Worm (Caenorhabditis elegans): ENCODE measurements around the gene F20B6.4.

The F20B6.4 gene

ce11 chrX:4190537-4191144 lies 5.7 kb downstream of the F20B6.4 start, which contains the start of gene vha-12 (continued):
- TF ChIP-seq elt-3 (tag; optimal IDR thresholded peaks at IDR 0.05) = no peak
- no peak for TF ChIP-seq nhr-23 (tag; optimal IDR thresholded peaks at IDR 0.05)
- peak; percentile 64 for TF ChIP-seq ama-1 (optimal IDR thresholded peaks at IDR 0.05)
- peak; percentile 91 for TF ChIP-seq nhr-25 (tag; optimal IDR thresholded peaks at IDR 0.05)
- TF ChIP-seq mbf-1 (tag; optimal IDR thresholded peaks at IDR 0.05) = no peak
- peak; percentile 87 for TF ChIP-seq sem-4 (tag; optimal IDR thresholded peaks at IDR 0.05)
- TF ChIP-seq lin-39 (tag; optimal IDR thresholded peaks at IDR 0.05) = no peak
- no peak for TF ChIP-seq dmd-4 (tag; optimal IDR thresholded peaks at IDR 0.05)
- TF ChIP-seq mab-5 (tag; optimal IDR thresholded peaks at IDR 0.05) = peak; percentile 78
- no peak for TF ChIP-seq Y55F3AM.14 (GFP tag; optimal IDR thresholded peaks at IDR 0.05)
- TF ChIP-seq nhr-21 (tag; optimal IDR thresholded peaks at IDR 0.05) = peak; percentile 91
- peak; percentile 93 for TF ChIP-seq unc-55 (GFP tag; optimal IDR thresholded peaks at IDR 0.05)
- TF ChIP-seq nhr-129 (tag; optimal IDR thresholded peaks at IDR 0.05) = peak; percentile 91
- no peak for TF ChIP-seq alr-1 (tag; optimal IDR thresholded peaks at IDR 0.05)
- TF ChIP-seq F13H6.1 (tag; optimal IDR thresholded peaks at IDR 0.05) = peak; percentile 94
- TF ChIP-seq nhr-6 (tag; optimal IDR thresholded peaks at IDR 0.05) = peak; percentile 71
- TF ChIP-seq sma-3 (GFP tag; optimal IDR thresholded peaks at IDR 0.05) = peak; percentile 96

- TF ChIP-seq egl-27 (tag; optimal IDR thresholded peaks at IDR 0.05) (no peak), lin-13 (GFP tag; optimal IDR thresholded peaks at IDR 0.05) (no peak), sma-9 (GFP tag; optimal IDR thresholded peaks at IDR 0.05) (no peak), sma-9 (tag; optimal IDR thresholded peaks at IDR 0.05) (no peak), ceh-16 (tag; optimal IDR thresholded peaks at IDR 0.05) (no peak), lin-11 (tag; optimal IDR thresholded peaks at IDR 0.05) (no peak), blmp-1 (tag; optimal IDR thresholded peaks at IDR 0.05; ENCODE audit: insufficient read depth) (no peak), nhr-12 (tag; optimal IDR thresholded peaks at IDR 0.05) (no peak), skn-1 (tag; optimal IDR thresholded peaks at IDR 0.05) (no peak), elt-3 (tag; optimal IDR thresholded peaks at IDR 0.05) (no peak), ZK546.5 (tag; optimal IDR thresholded peaks at IDR 0.05) (no peak)
These were observed 9.7 kb downstream of the F20B6.4 start, which contains the start of gene mrp-6 for ce11 chrX:4186656-4187055. Gene mrp-6 (minus strand): TSS chrX:4186756.

DNA sequence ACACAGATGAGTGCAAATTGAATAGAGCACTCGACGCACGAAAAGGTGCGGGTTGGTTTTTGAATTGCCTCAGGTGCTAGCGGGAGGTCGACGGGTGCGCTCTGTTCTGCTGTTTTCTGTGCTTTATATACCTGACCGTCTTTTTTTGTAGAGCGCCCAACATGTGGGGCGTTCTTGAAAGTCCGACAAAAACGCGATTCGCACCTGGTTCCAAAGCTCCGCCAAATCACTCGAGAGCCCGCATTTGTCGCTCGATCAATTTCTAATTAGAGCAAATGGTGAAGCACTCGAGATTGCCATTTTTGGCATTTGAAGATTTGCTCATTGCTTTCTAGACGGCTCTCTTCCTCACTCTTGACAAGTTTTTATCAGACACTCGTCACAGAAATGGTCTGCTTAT lies 18.9 kb downstream of the F20B6.4 start, which contains the start of gene ZK470.6:
TSS of gene ZK470.6 (minus strand) at position 101 of the 400 bp plus-strand sequence.
- TF ChIP-seq snpc-4 (tag; optimal IDR thresholded peaks at IDR 0.05) = no peak
- TF ChIP-seq R02D3.7 (tag; optimal IDR thresholded peaks at IDR 0.05) = no peak
- no peak for TF ChIP-seq mab-5 (tag; optimal IDR thresholded peaks at IDR 0.05)
- no peak for TF ChIP-seq lin-39 (tag; optimal IDR thresholded peaks at IDR 0.05)
- no peak for TF ChIP-seq nhr-12 (tag; optimal IDR thresholded peaks at IDR 0.05)
- no peak for TF ChIP-seq blmp-1 (tag; optimal IDR thresholded peaks at IDR 0.05; ENCODE audit: insufficient read depth)
- TF ChIP-seq egl-27 (tag; optimal IDR thresholded peaks at IDR 0.05) = no peak
- no peak for TF ChIP-seq nhr-11 (tag; optimal IDR thresholded peaks at IDR 0.05)
- TF ChIP-seq nhr-23 (tag; optimal IDR thresholded peaks at IDR 0.05) = no peak
- no peak for TF ChIP-seq lsy-2 (tag; optimal IDR thresholded peaks at IDR 0.05)
- TF ChIP-seq sma-9 (GFP tag; optimal IDR thresholded peaks at IDR 0.05) = no peak
- TF ChIP-seq sma-9 (tag; optimal IDR thresholded peaks at IDR 0.05) = no peak
- no peak for TF ChIP-seq sma-3 (GFP tag; optimal IDR thresholded peaks at IDR 0.05)

ce11 chrX:4167150-4167549 lies 29.2 kb downstream of the F20B6.4 start, which contains the start of gene ZK470.14:
Gene ZK470.14 (plus strand): TSS chrX:4167450.
- TF ChIP-seq unc-55 (GFP tag; optimal IDR thresholded peaks at IDR 0.05) (no peak), crh-2 (tag; optimal IDR thresholded peaks at IDR 0.05) (no peak), skn-1 (tag; optimal IDR thresholded peaks at IDR 0.05) (no peak), mbf-1 (tag; optimal IDR thresholded peaks at IDR 0.05) (no peak), nhr-129 (tag; optimal IDR thresholded peaks at IDR 0.05) (no peak), lin-39 (tag; optimal IDR thresholded peaks at IDR 0.05) (no peak), ceh-16 (tag; optimal IDR thresholded peaks at IDR 0.05) (no peak), zag-1 (tag; optimal IDR thresholded peaks at IDR 0.05) (no peak), Y55F3AM.14 (GFP tag; optimal IDR thresholded peaks at IDR 0.05) (no peak), unc-62 (GFP tag; optimal IDR thresholded peaks at IDR 0.05) (no peak), lin-13 (GFP tag; optimal IDR thresholded peaks at IDR 0.05) (no peak), ZK546.5 (tag; optimal IDR thresholded peaks at IDR 0.05) (no peak)

Data from whole organism, L2 larva.